Fruit fly (Drosophila melanogaster): ENCODE measurements around the gene Lim3.

The Lim3 gene

DNA sequence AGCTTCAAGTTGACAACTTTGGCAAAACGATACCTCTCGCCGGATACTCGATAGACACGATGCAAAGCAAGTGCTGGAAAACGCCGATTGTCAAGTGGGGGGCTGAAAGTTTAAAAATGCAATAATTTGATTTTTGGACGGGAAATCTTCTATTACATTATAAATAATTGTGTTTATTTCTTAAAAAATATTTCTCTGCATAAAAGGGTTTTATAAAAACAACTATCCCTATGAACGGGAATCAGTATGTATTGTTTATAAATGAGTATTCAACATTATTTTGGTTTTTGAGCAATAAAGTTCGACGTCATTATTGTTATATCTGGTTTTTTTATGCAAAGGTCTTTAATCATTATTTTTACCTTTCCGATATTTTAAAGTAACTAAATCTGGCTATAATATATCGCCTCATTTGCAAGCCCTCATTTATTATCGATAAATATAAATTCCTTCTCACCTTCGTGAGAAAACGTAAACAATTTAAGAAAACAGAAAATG is 23.7 kb upstream of the Lim3 start, which contains the start of the genes AsnRS and DCTN6-p27:
AsnRS (minus strand) TSS at position 50 of the 498 bp plus-strand sequence.
DCTN6-p27 (plus strand) TSS at position 419 of the 498 bp plus-strand sequence.
- TF ChIP-seq cnc (optimal IDR thresholded peaks at IDR 0.05) (no peak), bab1 (GFP tag; optimal IDR thresholded peaks at IDR 0.05) (peak; percentile 78), CG12768 (GFP tag; optimal IDR thresholded peaks at IDR 0.05) (peak; percentile 45), CG7101 (tag; optimal IDR thresholded peaks at IDR 0.05) (peak; percentile 77), Hr96 (GFP tag; optimal IDR thresholded peaks at IDR 0.05) (peak; percentile 41), kay (GFP tag; ENCODE audit: borderline replicate concordance) (no peak), toe (GFP tag; optimal IDR thresholded peaks at IDR 0.05) (peak; percentile 86), cic (GFP tag; optimal IDR thresholded peaks at IDR 0.05) (peak; percentile 23), pad (GFP tag; optimal IDR thresholded peaks at IDR 0.05) (peak; percentile 68), CG14711 (tag; optimal IDR thresholded peaks at IDR 0.05) (peak; percentile 57), tj (GFP tag; optimal IDR thresholded peaks at IDR 0.05) (peak; percentile 60), CG11617 (GFP tag; optimal IDR thresholded peaks at IDR 0.05) (peak; percentile 75), CG33017 (tag; optimal IDR thresholded peaks at IDR 0.05) (peak; percentile 57), CG1620 (GFP tag; optimal IDR thresholded peaks at IDR 0.05) (peak; percentile 91), Mnt (GFP tag; optimal IDR thresholded peaks at IDR 0.05) (peak; percentile 88), CG5204 (GFP tag; optimal IDR thresholded peaks at IDR 0.05) (no peak), CG7045 (GFP tag; optimal IDR thresholded peaks at IDR 0.05) (peak; percentile 72), ovo (GFP tag; optimal IDR thresholded peaks at IDR 0.05) (peak; percentile 34), Clk (GFP tag; optimal IDR thresholded peaks at IDR 0.05) (peak; percentile 40), Crg-1 (GFP tag; optimal IDR thresholded peaks at IDR 0.05) (peak; percentile 69)

DNA sequence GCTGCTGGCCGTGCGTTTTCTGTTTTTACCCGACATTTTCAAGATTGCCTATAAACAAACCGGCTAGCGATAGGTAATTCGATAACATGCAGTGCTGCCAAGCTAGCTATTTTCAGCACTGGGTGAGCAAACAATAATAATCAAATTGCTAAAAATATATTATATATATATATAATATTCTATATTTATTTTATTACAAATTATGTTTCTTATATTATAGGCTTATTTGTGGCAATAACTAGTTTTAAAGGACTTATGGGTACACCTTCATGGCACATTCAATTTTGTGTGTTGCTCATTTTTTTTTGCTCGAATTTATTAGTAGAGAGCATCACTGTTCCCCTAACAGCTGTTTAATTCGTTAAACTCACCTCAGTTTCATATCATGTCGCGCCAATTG is 18.7 kb upstream of the Lim3 start:
- TF ChIP-seq Clk (GFP tag; optimal IDR thresholded peaks at IDR 0.05) (no peak), ovo (GFP tag; optimal IDR thresholded peaks at IDR 0.05) (no peak), Hr96 (GFP tag; optimal IDR thresholded peaks at IDR 0.05) (no peak), cic (GFP tag; optimal IDR thresholded peaks at IDR 0.05) (peak; percentile 18), CG7101 (tag; optimal IDR thresholded peaks at IDR 0.05) (peak; percentile 79), CG5204 (GFP tag; optimal IDR thresholded peaks at IDR 0.05) (no peak), CG1620 (GFP tag; optimal IDR thresholded peaks at IDR 0.05) (no peak), CG11617 (GFP tag; optimal IDR thresholded peaks at IDR 0.05) (peak; percentile 62), pad (GFP tag; optimal IDR thresholded peaks at IDR 0.05) (peak; percentile 44), Crg-1 (GFP tag; optimal IDR thresholded peaks at IDR 0.05) (peak; percentile 35), Mnt (GFP tag; optimal IDR thresholded peaks at IDR 0.05) (peak; percentile 7), kay (GFP tag; ENCODE audit: borderline replicate concordance) (no peak), toe (GFP tag; optimal IDR thresholded peaks at IDR 0.05) (no peak), CG7045 (GFP tag; optimal IDR thresholded peaks at IDR 0.05) (peak; percentile 66), CG33017 (tag; optimal IDR thresholded peaks at IDR 0.05) (peak; percentile 62), cnc (optimal IDR thresholded peaks at IDR 0.05) (no peak), tj (GFP tag; optimal IDR thresholded peaks at IDR 0.05) (peak; percentile 40), CG12768 (GFP tag; optimal IDR thresholded peaks at IDR 0.05) (peak; percentile 65), CG14711 (tag; optimal IDR thresholded peaks at IDR 0.05) (peak; percentile 62), bab1 (GFP tag; optimal IDR thresholded peaks at IDR 0.05) (peak; percentile 76)

DNA sequence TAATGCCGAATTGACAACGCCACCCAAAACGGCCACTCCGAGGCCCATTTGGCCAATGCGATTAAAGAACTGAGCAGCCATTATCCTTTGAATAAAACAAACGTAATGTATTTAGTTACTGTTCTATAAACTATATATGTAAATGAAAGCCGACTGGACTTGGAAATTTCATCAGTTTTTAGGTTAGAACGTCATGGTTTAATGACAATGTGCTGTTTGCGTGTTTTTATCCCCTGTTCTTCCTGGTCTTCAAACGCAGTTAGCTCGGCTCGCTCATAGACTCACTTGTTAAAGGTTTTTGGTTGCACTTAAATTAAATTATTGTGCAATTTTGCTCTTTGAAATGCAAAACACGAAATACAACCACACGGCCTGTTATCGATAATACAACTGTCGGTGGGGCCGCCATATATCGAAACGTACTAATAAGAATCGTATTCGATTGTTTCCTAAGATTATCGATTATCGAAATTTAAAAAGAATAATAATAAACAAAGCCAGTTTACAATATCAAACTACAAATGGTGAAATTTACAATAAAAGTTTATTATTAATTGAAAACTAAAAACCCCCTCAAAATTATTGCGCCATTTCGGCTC is 15.3 kb upstream of the Lim3 start, which contains the start of gene Phb1:
Phb1 (minus strand) TSS at position 398 of the 599 bp plus-strand sequence.
- no peak for TF ChIP-seq Mnt (GFP tag; optimal IDR thresholded peaks at IDR 0.05)
- no peak for TF ChIP-seq CG7101 (tag; optimal IDR thresholded peaks at IDR 0.05)
- TF ChIP-seq bab1 (GFP tag; optimal IDR thresholded peaks at IDR 0.05): no peak
- TF ChIP-seq Crg-1 (GFP tag; optimal IDR thresholded peaks at IDR 0.05): no peak
- no peak for TF ChIP-seq CG33017 (tag; optimal IDR thresholded peaks at IDR 0.05)
- no peak for TF ChIP-seq CG14711 (tag; optimal IDR thresholded peaks at IDR 0.05)
- TF ChIP-seq CG7045 (GFP tag; optimal IDR thresholded peaks at IDR 0.05): no peak
- no peak for TF ChIP-seq tj (GFP tag; optimal IDR thresholded peaks at IDR 0.05)
- no peak for TF ChIP-seq pad (GFP tag; optimal IDR thresholded peaks at IDR 0.05)
- no peak for TF ChIP-seq Clk (GFP tag; optimal IDR thresholded peaks at IDR 0.05)
- no peak for TF ChIP-seq kay (GFP tag; ENCODE audit: borderline replicate concordance)
- no peak for TF ChIP-seq CG11617 (GFP tag; optimal IDR thresholded peaks at IDR 0.05)
- no peak for TF ChIP-seq cic (GFP tag; optimal IDR thresholded peaks at IDR 0.05)
- TF ChIP-seq toe (GFP tag; optimal IDR thresholded peaks at IDR 0.05): no peak
- TF ChIP-seq cnc (optimal IDR thresholded peaks at IDR 0.05): no peak
- no peak for TF ChIP-seq CG1620 (GFP tag; optimal IDR thresholded peaks at IDR 0.05)
- no peak for TF ChIP-seq ovo (GFP tag; optimal IDR thresholded peaks at IDR 0.05)
- TF ChIP-seq CG5204 (GFP tag; optimal IDR thresholded peaks at IDR 0.05): no peak
- TF ChIP-seq Hr96 (GFP tag; optimal IDR thresholded peaks at IDR 0.05): no peak

dm6 chr2L:19120984-19121383 is 12.8 kb upstream of the Lim3 start:
- TF ChIP-seq ovo (GFP tag; optimal IDR thresholded peaks at IDR 0.05): no peak
- TF ChIP-seq Hr96 (GFP tag; optimal IDR thresholded peaks at IDR 0.05): no peak
- TF ChIP-seq cic (GFP tag; optimal IDR thresholded peaks at IDR 0.05): no peak
- peak; percentile 1 for TF ChIP-seq CG12768 (GFP tag; optimal IDR thresholded peaks at IDR 0.05)
- TF ChIP-seq Crg-1 (GFP tag; optimal IDR thresholded peaks at IDR 0.05): no peak
- no peak for TF ChIP-seq CG14711 (tag; optimal IDR thresholded peaks at IDR 0.05)
- TF ChIP-seq toe (GFP tag; optimal IDR thresholded peaks at IDR 0.05): no peak
- peak; percentile 21 for TF ChIP-seq CG11617 (GFP tag; optimal IDR thresholded peaks at IDR 0.05)
- TF ChIP-seq CG1620 (GFP tag; optimal IDR thresholded peaks at IDR 0.05): no peak
- no peak for TF ChIP-seq CG33017 (tag; optimal IDR thresholded peaks at IDR 0.05)
- no peak for TF ChIP-seq CG5204 (GFP tag; optimal IDR thresholded peaks at IDR 0.05)
- no peak for TF ChIP-seq bab1 (GFP tag; optimal IDR thresholded peaks at IDR 0.05)
- TF ChIP-seq Mnt (GFP tag; optimal IDR thresholded peaks at IDR 0.05): no peak
- no peak for TF ChIP-seq kay (GFP tag; ENCODE audit: borderline replicate concordance)
- no peak for TF ChIP-seq cnc (optimal IDR thresholded peaks at IDR 0.05)
- TF ChIP-seq Clk (GFP tag; optimal IDR thresholded peaks at IDR 0.05): peak; percentile 1
- TF ChIP-seq CG7045 (GFP tag; optimal IDR thresholded peaks at IDR 0.05): peak; percentile 14
- no peak for TF ChIP-seq CG7101 (tag; optimal IDR thresholded peaks at IDR 0.05)
- no peak for TF ChIP-seq pad (GFP tag; optimal IDR thresholded peaks at IDR 0.05)
- no peak for TF ChIP-seq tj (GFP tag; optimal IDR thresholded peaks at IDR 0.05)
